Fruit fly (Drosophila melanogaster): Measurements from ENCODE around the gene CG31268.

CG31268 gene

dm6 chr3R:17082471-17082870 is 50.9 kb downstream of the CG31268 start:
- TF ChIP-seq Sp1 (GFP tag; optimal IDR thresholded peaks at IDR 0.05) (no peak), lola (GFP tag; optimal IDR thresholded peaks at IDR 0.05) (no peak), CG9705 (GFP tag; optimal IDR thresholded peaks at IDR 0.05) (no peak), psq (GFP tag; optimal IDR thresholded peaks at IDR 0.05) (no peak), GATAd (GFP tag; optimal IDR thresholded peaks at IDR 0.05) (no peak), OdsH (GFP tag; optimal IDR thresholded peaks at IDR 0.05) (no peak), Rel (GFP tag; optimal IDR thresholded peaks at IDR 0.05) (no peak), Rel (tag; optimal IDR thresholded peaks at IDR 0.05) (no peak), sage (GFP tag; optimal IDR thresholded peaks at IDR 0.05) (no peak), fru (GFP tag; optimal IDR thresholded peaks at IDR 0.05) (no peak), dsf (GFP tag; optimal IDR thresholded peaks at IDR 0.05; ENCODE audit: borderline replicate concordance) (no peak), HLH106 (tag; optimal IDR thresholded peaks at IDR 0.05) (no peak), tai (GFP tag; optimal IDR thresholded peaks at IDR 0.05) (no peak), CrebA (GFP tag; optimal IDR thresholded peaks at IDR 0.05; ENCODE audit: borderline replicate concordance) (no peak), Hr78 (GFP tag; optimal IDR thresholded peaks at IDR 0.05) (no peak), Jra (GFP tag; optimal IDR thresholded peaks at IDR 0.05) (no peak), br (GFP tag; optimal IDR thresholded peaks at IDR 0.05) (no peak)

Data from whole organism, wandering third instar larva.